Worm (Caenorhabditis elegans) whole organism, L1 larva: ENCODE data around the gene rpn-6.1.

Source experiments
- aha-1 ChIP-seq: fragments of 150-350 bp; optimal IDR thresholded peaks from 2 replicates; lab custom pipeline; 2014; ENCODE audit warnings: missing biosample characterization, missing genetic modification characterization
- dsc-1 ChIP-seq: sonication (generic microtip); optimal IDR thresholded peaks from 2 replicates; lab custom pipeline; 2016; ENCODE audit warnings: mild to moderate bottlenecking, missing genetic modification characterization, missing compliant biosample characterization
- egl-27 ChIP-seq, 2 experiments: fragments of 150-350 bp in 1 of 2; sonication (generic microtip); optimal IDR thresholded peaks; 3 replicates each; lab custom pipeline; 2017 to 2018; ENCODE audit warnings: missing biosample characterization in 2 of 2, missing genetic modification characterization in 2 of 2, missing genetic modification reagents in 2 of 2
- lin-15B ChIP-seq: fragments of 150-350 bp; sonication (generic microtip); optimal IDR thresholded peaks from 3 replicates; lab custom pipeline; 2014; ENCODE audit warnings: missing biosample characterization, missing genetic modification characterization
- mdl-1 ChIP-seq, 2 experiments: fragments of 150-350 bp; optimal IDR thresholded peaks; 2 replicates each; lab custom pipeline; 2014 to 2017; ENCODE audit warnings: missing biosample characterization in 2 of 2, missing genetic modification characterization in 2 of 2, inconsistent platforms in 1 of 2
- nhr-237 ChIP-seq: fragments of 150-350 bp; optimal IDR thresholded peaks from 2 replicates; lab custom pipeline; 2014; ENCODE audit warnings: missing biosample characterization, missing genetic modification characterization
- swsn-7 ChIP-seq: sonication (generic microtip); optimal IDR thresholded peaks from 2 replicates; lab custom pipeline; 2016; ENCODE audit warnings: missing genetic modification characterization, missing compliant biosample characterization

DNA sequence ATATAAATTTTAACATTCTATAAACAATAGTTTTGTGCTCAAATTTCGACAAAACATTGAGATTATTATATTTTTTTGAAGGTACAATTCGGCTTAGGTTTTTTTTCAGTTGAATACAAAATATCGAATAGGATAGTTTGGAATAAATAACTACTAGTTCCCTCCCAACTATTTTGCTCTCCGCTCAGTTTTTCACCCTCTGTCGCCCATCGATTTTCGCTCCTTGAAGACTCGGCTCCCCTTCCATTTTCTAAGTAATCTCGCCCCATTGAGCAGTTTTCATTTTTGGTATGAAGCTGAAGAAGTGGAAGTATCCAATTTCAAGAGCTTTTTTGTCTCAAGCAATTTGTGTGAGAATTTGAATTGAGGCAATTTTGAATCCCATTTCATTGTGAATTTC, 11.9 kb upstream of the rpn-6.1 start, which contains the start of gene F31E3.2:
- TF ChIP-seq mdl-1 (tag; optimal IDR thresholded peaks at IDR 0.05; lab: Kevin White, UChicago) (no peak), aha-1 (no peak), egl-27 (tag; optimal IDR thresholded peaks at IDR 0.05; lab: Kevin White, UChicago) (no peak), lin-15B (no peak), dsc-1 (tag; lab: Kevin White, UChicago) (no peak), swsn-7 (tag; lab: Kevin White, UChicago) (no peak), nhr-237 (no peak)
